Fruit fly (Drosophila melanogaster) whole organism: ENCODE data around the gene CG13843.

Experiments
- CG8478 ChIP-seq: fragments of >200 bp; optimal IDR thresholded peaks from 2 replicates; lab custom pipeline; 2018; ENCODE audit warnings: inconsistent platforms
- Dll ChIP-seq: fragments of >200 bp; optimal IDR thresholded peaks from 2 replicates; lab custom pipeline; 2017
- EcR ChIP-seq, 2 experiments: fragments of >200 bp; optimal IDR thresholded peaks; 2 replicates each; lab custom pipeline; 2017; ENCODE audit warnings: missing biosample characterization in 2 of 2, missing genetic modification characterization in 2 of 2, missing genetic modification reagents in 2 of 2
- pan ChIP-seq: fragments of >200 bp; optimal IDR thresholded peaks from 2 replicates; lab custom pipeline; 2017
- psq ChIP-seq: fragments of >200 bp; optimal IDR thresholded peaks from 2 replicates; lab custom pipeline; 2017
- usp ChIP-seq: fragments of >200 bp; optimal IDR thresholded peaks from 2 replicates; lab custom pipeline; 2017; ENCODE audit warnings: missing biosample characterization, missing genetic modification characterization, mixed read lengths

The CG13843 gene

DNA sequence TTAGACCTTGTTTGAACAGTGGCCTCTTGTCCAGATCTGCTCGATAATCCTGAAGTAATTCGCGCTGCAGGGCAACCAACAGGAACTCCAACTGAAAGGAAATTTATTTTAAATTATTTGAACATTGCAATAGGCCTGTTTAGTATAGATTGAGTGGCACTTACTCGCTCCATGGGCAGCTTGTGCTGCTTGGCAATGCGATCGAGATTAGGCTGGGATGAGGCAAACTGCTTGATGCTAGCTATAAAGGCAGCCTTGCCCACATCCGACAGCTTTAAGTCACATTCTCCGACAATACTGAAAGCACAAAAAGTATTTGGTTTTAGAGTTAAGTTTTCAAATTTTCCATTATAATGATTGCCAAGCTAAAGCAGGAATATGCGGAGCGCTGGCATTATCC, at the start of gene CG13843:
CG13843 (plus strand) TSS at position 301 of the 400 bp plus-strand sequence.
- TF ChIP-seq Dll (lab: Kevin White, UChicago): no peak
- TF ChIP-seq pan (lab: Kevin White, UChicago): no peak
- TF ChIP-seq psq (lab: Kevin White, UChicago): no peak
- TF ChIP-seq CG8478: no peak
- TF ChIP-seq usp (GFP tag; lab: Kevin White, UChicago): no peak
- no peak for TF ChIP-seq EcR (GFP tag; optimal IDR thresholded peaks at IDR 0.05; lab: Kevin White, UChicago)

DNA sequence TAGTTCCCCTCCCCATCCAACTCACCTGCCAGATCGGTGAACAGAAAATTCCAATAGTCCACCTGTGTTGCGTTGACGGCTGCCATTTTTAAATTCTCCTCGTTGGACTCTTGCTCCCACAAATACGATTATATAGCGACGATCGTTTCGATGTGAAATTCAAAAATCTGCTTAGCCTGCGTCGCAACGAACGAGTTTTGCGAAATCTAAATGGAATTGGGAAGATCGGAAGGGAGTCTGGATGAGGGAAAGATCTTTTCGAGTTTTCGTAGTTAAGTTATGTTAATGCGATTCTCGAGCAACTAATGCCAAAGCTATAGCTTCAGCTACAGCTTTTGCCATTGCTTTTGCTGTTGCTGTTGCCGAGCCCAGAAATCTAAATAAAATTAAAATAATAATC, 49.1 kb upstream of the CG13843 start:
- TF ChIP-seq psq (lab: Kevin White, UChicago) (no peak), EcR (GFP tag; optimal IDR thresholded peaks at IDR 0.05; lab: Kevin White, UChicago) (no peak), Dll (lab: Kevin White, UChicago) (no peak), usp (GFP tag; lab: Kevin White, UChicago) (no peak), CG8478 (no peak), pan (lab: Kevin White, UChicago) (no peak)

DNA sequence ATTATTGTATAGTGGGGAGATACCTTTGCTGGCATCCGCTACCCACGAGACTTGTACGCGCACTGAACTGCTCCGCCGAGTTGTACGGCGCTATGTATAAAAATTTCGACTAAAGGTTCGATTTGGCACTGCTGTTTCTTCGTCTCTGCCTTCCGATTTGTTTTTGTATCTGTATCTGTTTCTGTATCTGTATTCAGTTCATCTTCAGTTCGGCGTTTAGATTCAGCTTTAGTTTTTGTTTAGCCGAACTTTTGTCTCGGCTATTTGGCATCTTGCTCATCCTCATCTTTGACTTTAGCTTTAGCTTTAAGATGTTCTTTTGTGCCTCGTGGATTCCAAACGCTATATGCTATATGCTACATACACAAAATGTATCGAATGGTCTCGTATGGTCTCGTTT, 46.8 kb upstream of the CG13843 start, which contains the start of gene sit:
sit (minus strand) TSS at position 71 of the 400 bp plus-strand sequence.
- TF ChIP-seq CG8478 (no peak), usp (GFP tag; lab: Kevin White, UChicago) (no peak), pan (lab: Kevin White, UChicago) (no peak), EcR (GFP tag; optimal IDR thresholded peaks at IDR 0.05; lab: Kevin White, UChicago) (no peak), Dll (lab: Kevin White, UChicago) (no peak), psq (lab: Kevin White, UChicago) (no peak)

DNA sequence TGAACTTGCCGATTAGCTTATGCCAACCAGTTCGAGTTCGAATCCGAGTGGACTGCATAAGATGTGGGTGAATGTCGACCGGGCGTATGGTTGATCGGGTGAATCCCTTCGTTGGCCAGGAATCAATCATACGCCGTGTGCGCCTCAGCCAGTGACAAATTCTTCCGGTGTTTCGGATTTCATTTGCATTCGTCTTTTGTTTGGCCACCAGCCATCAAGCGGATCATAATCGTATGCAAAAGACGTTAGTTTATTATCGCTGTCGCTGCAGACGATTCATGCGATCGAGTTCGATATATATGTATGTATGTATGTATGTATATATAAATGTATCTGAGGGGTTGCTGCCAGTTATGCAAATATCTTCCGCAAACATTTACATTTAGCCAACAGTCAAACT, 45.2 kb upstream of the CG13843 start:
- TF ChIP-seq psq (lab: Kevin White, UChicago): no peak
- no peak for TF ChIP-seq Dll (lab: Kevin White, UChicago)
- TF ChIP-seq pan (lab: Kevin White, UChicago): no peak
- no peak for TF ChIP-seq CG8478
- TF ChIP-seq usp (GFP tag; lab: Kevin White, UChicago): no peak
- no peak for TF ChIP-seq EcR (GFP tag; optimal IDR thresholded peaks at IDR 0.05; lab: Kevin White, UChicago)

DNA sequence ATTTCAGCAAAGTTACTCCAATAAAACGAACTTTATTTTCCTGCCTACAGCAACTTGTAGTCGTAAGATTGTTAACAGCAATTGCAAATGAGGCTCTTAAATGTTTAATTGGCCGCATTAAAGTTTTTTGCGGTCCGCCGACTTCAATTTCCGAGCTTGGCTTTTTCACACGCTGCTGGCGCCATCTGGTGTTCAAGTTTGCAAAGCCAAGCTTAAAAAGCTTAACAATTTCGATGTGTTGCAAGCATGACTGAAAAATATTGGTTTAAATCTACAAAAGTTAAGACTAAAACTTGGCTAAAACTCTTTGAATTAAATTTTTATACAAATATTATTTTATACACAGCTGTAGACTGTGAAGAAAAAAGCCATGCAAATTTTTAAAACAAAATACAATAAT, 44.6 kb upstream of the CG13843 start:
- TF ChIP-seq EcR (GFP tag; optimal IDR thresholded peaks at IDR 0.05; lab: Kevin White, UChicago) (no peak), pan (lab: Kevin White, UChicago) (no peak), psq (lab: Kevin White, UChicago) (no peak), Dll (lab: Kevin White, UChicago) (no peak), usp (GFP tag; lab: Kevin White, UChicago) (no peak)

DNA sequence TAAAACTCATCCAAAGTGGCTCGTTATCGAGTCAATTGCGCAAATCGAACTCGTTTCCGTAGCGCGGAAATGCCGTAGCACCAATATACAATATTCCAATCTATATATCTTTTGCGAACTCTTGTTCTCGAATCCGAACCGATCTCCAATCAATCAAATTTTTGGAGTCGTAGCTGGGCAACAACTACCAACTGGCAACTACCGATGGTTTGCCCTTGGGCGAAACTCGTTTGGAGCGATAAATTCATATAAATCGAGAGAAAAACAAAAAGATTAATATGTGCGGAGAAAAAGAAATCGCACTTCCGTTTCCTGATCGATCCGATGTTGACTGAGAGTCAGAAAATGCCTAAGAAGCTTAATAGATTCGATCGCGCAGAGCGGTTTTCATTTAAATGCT, 43.6 kb upstream of the CG13843 start:
- no peak for TF ChIP-seq psq (lab: Kevin White, UChicago)
- no peak for TF ChIP-seq usp (GFP tag; lab: Kevin White, UChicago)
- no peak for TF ChIP-seq CG8478
- no peak for TF ChIP-seq EcR (GFP tag; optimal IDR thresholded peaks at IDR 0.05; lab: Kevin White, UChicago)
- no peak for TF ChIP-seq Dll (lab: Kevin White, UChicago)
- TF ChIP-seq pan (lab: Kevin White, UChicago): no peak

- no peak for TF ChIP-seq psq (lab: Kevin White, UChicago)
- no peak for TF ChIP-seq EcR (GFP tag; optimal IDR thresholded peaks at IDR 0.05; lab: Kevin White, UChicago)
- no peak for TF ChIP-seq usp (GFP tag; lab: Kevin White, UChicago)
- no peak for TF ChIP-seq Dll (lab: Kevin White, UChicago)
- TF ChIP-seq pan (lab: Kevin White, UChicago): no peak
- no peak for TF ChIP-seq CG8478
Observed at dm6 chr3R:22568508-22568907, 40.8 kb upstream of the CG13843 start.

DNA sequence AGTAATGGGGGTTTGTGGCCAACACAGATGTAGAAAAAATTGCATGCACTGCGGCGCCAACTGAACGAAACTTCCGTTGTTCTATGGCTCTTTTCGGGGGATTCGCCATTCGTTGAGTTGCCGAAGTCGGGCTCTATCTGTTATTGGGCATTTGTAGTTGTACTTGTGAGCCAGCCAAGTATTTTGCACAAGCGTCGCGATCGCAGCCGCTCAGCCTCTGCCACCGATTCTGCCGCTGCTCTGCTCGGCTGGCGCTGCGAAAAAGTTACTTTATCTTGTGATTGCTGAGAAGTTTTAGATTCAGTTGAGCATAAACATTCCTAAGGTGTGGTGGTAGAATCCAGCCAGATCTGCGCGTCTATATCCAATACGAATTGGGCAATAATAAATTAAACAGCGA, 39.4 kb upstream of the CG13843 start, which contains the start of gene CG33110:
CG33110 (plus strand) TSS at position 301 of the 400 bp plus-strand sequence.
- TF ChIP-seq Dll (lab: Kevin White, UChicago) (no peak), pan (lab: Kevin White, UChicago) (no peak), psq (lab: Kevin White, UChicago) (no peak), usp (GFP tag; lab: Kevin White, UChicago) (no peak), EcR (GFP tag; optimal IDR thresholded peaks at IDR 0.05; lab: Kevin White, UChicago) (no peak), CG8478 (no peak)

dm6 chr3R:22573590-22573989, 35.7 kb upstream of the CG13843 start:
- TF ChIP-seq psq (lab: Kevin White, UChicago) (no peak), EcR (GFP tag; optimal IDR thresholded peaks at IDR 0.05; lab: Kevin White, UChicago) (no peak), pan (lab: Kevin White, UChicago) (no peak), CG8478 (no peak), usp (GFP tag; lab: Kevin White, UChicago) (no peak), Dll (lab: Kevin White, UChicago) (no peak)

- TF ChIP-seq EcR (GFP tag; optimal IDR thresholded peaks at IDR 0.05; lab: Kevin White, UChicago): no peak
- no peak for TF ChIP-seq CG8478
- TF ChIP-seq pan (lab: Kevin White, UChicago): no peak
- TF ChIP-seq psq (lab: Kevin White, UChicago): no peak
- TF ChIP-seq usp (GFP tag; lab: Kevin White, UChicago): no peak
- no peak for TF ChIP-seq Dll (lab: Kevin White, UChicago)
Observed at dm6 chr3R:22576096-22576697, 33.1 kb upstream of the CG13843 start.

dm6 chr3R:22576979-22577378, 32.3 kb upstream of the CG13843 start:
- no peak for TF ChIP-seq Dll (lab: Kevin White, UChicago)
- TF ChIP-seq psq (lab: Kevin White, UChicago): no peak
- TF ChIP-seq usp (GFP tag; lab: Kevin White, UChicago): no peak
- TF ChIP-seq pan (lab: Kevin White, UChicago): no peak
- TF ChIP-seq CG8478: no peak
- no peak for TF ChIP-seq EcR (GFP tag; optimal IDR thresholded peaks at IDR 0.05; lab: Kevin White, UChicago)

- no peak for TF ChIP-seq Dll (lab: Kevin White, UChicago)
- no peak for TF ChIP-seq psq (lab: Kevin White, UChicago)
- no peak for TF ChIP-seq EcR (GFP tag; optimal IDR thresholded peaks at IDR 0.05; lab: Kevin White, UChicago)
- TF ChIP-seq pan (lab: Kevin White, UChicago): no peak
- TF ChIP-seq usp (GFP tag; lab: Kevin White, UChicago): no peak
- TF ChIP-seq CG8478: no peak
Observed at dm6 chr3R:22580546-22580945, 28.7 kb upstream of the CG13843 start, which contains the start of gene CSN6. Gene CSN6, plus strand, starts transcription at chr3R:22580773.
